Worm (Caenorhabditis elegans) whole organism, early embryonic: ENCODE data around the gene max-2.

ENCODE experiments used
- B0310.2 ChIP-seq: sonication (generic microtip); optimal IDR thresholded peaks from 2 replicates; lab custom pipeline; 2016; ENCODE audit warnings: mild to moderate bottlenecking, missing genetic modification characterization, missing compliant biosample characterization
- F13C5.2 ChIP-seq: sonication (generic microtip); optimal IDR thresholded peaks from 2 replicates; lab custom pipeline; 2017; ENCODE audit warnings: mild to moderate bottlenecking, missing genetic modification characterization, inconsistent platforms, missing compliant biosample characterization
- aly-1 ChIP-seq: sonication (generic microtip); optimal IDR thresholded peaks from 2 replicates; lab custom pipeline; 2016; ENCODE audit warnings: missing genetic modification characterization, missing compliant biosample characterization
- ama-1 ChIP-seq: fragments of 150-350 bp; optimal IDR thresholded peaks from 2 replicates; lab custom pipeline; 2014
- ceh-13 ChIP-seq: fragments of 200-800 bp; sonication (Bioruptor generic); optimal IDR thresholded peaks from 2 replicates; lab custom pipeline; 2018; ENCODE audit warnings: mild to moderate bottlenecking, missing genetic modification characterization, missing compliant biosample characterization
- ceh-36 ChIP-seq: sonication (generic microtip); optimal IDR thresholded peaks from 2 replicates; lab custom pipeline; 2016; ENCODE audit warnings: missing genetic modification characterization, inconsistent platforms, missing compliant biosample characterization
- ets-7 ChIP-seq: sonication (generic microtip); optimal IDR thresholded peaks from 2 replicates; lab custom pipeline; 2016; ENCODE audit warnings: missing genotype, missing genetic modification characterization, missing compliant biosample characterization
- flt-1 ChIP-seq: fragments of 200-800 bp; sonication (Bioruptor generic); IDR thresholded peaks from 2 replicates; pipeline ENCODE4 v1.3.6; 2022; ENCODE audit warnings: missing genetic modification characterization, missing compliant biosample characterization
- hmbx-1 ChIP-seq: sonication (generic microtip); optimal IDR thresholded peaks from 2 replicates; lab custom pipeline; 2016; ENCODE audit warnings: mild to moderate bottlenecking, missing genetic modification characterization, missing compliant biosample characterization
- hmg-4 ChIP-seq: fragments of 200-800 bp; sonication (Bioruptor generic); optimal IDR thresholded peaks from 2 replicates; lab custom pipeline; 2018; ENCODE audit warnings: mild to moderate bottlenecking, missing genetic modification characterization, missing compliant biosample characterization
- hnd-1 ChIP-seq: sonication (generic microtip); optimal IDR thresholded peaks from 2 replicates; lab custom pipeline; 2016; ENCODE audit warnings: missing genetic modification characterization, missing compliant biosample characterization
- pes-1 ChIP-seq: fragments of 200-800 bp; sonication (Bioruptor generic); IDR thresholded peaks from 2 replicates; pipeline ENCODE4 v1.3.6; 2022; ENCODE audit warnings: missing genetic modification reagents, missing genetic modification characterization, missing compliant biosample characterization
- scrt-1 ChIP-seq: fragments of 200-800 bp; sonication (Bioruptor generic); IDR thresholded peaks from 2 replicates; pipeline ENCODE4 v1.3.6; 2022; ENCODE audit warnings: missing genetic modification characterization, missing compliant biosample characterization
- sea-1 ChIP-seq: fragments of 200-800 bp; sonication (Bioruptor generic); conservative IDR thresholded peaks from 2 replicates; pipeline ENCODE4 v1.3.6; 2022; ENCODE audit warnings: missing genetic modification characterization, missing compliant biosample characterization
- tbx-11 ChIP-seq: fragments of 200-800 bp; sonication (Bioruptor generic); IDR thresholded peaks from 2 replicates; pipeline ENCODE4 v1.3.6; 2022; ENCODE audit warnings: missing genetic modification characterization, missing compliant biosample characterization
- tbx-37 ChIP-seq: fragments of 200-800 bp; sonication (Bioruptor generic); conservative IDR thresholded peaks from 2 replicates; pipeline ENCODE4 v1.3.6; 2022; ENCODE audit warnings: missing genetic modification reagents, missing genetic modification characterization, missing compliant biosample characterization
- tra-4 ChIP-seq: sonication (generic microtip); optimal IDR thresholded peaks from 2 replicates; lab custom pipeline; 2017; ENCODE audit warnings: missing genetic modification characterization, missing compliant biosample characterization

The max-2 gene

ce11 chrII:12992980-12993379, 32.7 kb downstream of the max-2 start:
- no peak for TF ChIP-seq aly-1
- peak; percentile 61 for TF ChIP-seq ama-1 (lab: Kevin White, UChicago)

- no peak for TF ChIP-seq sea-1
- TF ChIP-seq tbx-11 (GFP tag; lab: Robert Waterston, UW), result no peak
- no peak for TF ChIP-seq scrt-1
- no peak for TF ChIP-seq flt-1 (GFP tag; lab: Robert Waterston, UW)
- TF ChIP-seq ceh-13 (GFP tag; lab: Kevin White, UChicago), result no peak
- no peak for TF ChIP-seq hnd-1 (tag; lab: Kevin White, UChicago)
- no peak for TF ChIP-seq ceh-36 (tag; lab: Kevin White, UChicago)
- no peak for TF ChIP-seq hmg-4 (GFP tag; lab: Kevin White, UChicago)
- no peak; the same call in 1 of the 2 replicates for TF ChIP-seq pes-1 (GFP tag; lab: Robert Waterston, UW)
- no peak for TF ChIP-seq F13C5.2
- no peak for TF ChIP-seq hmbx-1 (tag; lab: Kevin White, UChicago)
- no peak for TF ChIP-seq ama-1 (lab: Kevin White, UChicago)
- TF ChIP-seq B0310.2 (tag; lab: Kevin White, UChicago), result no peak
- no peak for TF ChIP-seq ets-7 (tag; lab: Kevin White, UChicago)
- no peak for TF ChIP-seq tra-4
- no peak for TF ChIP-seq tbx-37
- TF ChIP-seq aly-1, result no peak
Observed at ce11 chrII:12992193-12992592, 33.5 kb downstream of the max-2 start.

- TF ChIP-seq aly-1 (no peak), ama-1 (lab: Kevin White, UChicago) (no peak), scrt-1 (no peak), pes-1 (GFP tag; lab: Robert Waterston, UW) (no peak), sea-1 (no peak)
Observed at ce11 chrII:12991594-12991993, 34.0 kb downstream of the max-2 start.

- TF ChIP-seq hmbx-1 (tag; lab: Kevin White, UChicago), result no peak
- no peak for TF ChIP-seq ama-1 (lab: Kevin White, UChicago)
- TF ChIP-seq ceh-36 (tag; lab: Kevin White, UChicago), result no peak
- no peak for TF ChIP-seq hmg-4 (GFP tag; lab: Kevin White, UChicago)
- no peak for TF ChIP-seq aly-1
- no peak for TF ChIP-seq F13C5.2
- TF ChIP-seq ets-7 (tag; lab: Kevin White, UChicago), result no peak
- TF ChIP-seq hnd-1 (tag; lab: Kevin White, UChicago), result no peak
- no peak for TF ChIP-seq B0310.2 (tag; lab: Kevin White, UChicago)
- TF ChIP-seq tra-4, result no peak
- TF ChIP-seq flt-1 (GFP tag; lab: Robert Waterston, UW), result no peak
- no peak for TF ChIP-seq pes-1 (GFP tag; lab: Robert Waterston, UW)
- no peak for TF ChIP-seq ceh-13 (GFP tag; lab: Kevin White, UChicago)
- TF ChIP-seq scrt-1, result no peak
- no peak for TF ChIP-seq sea-1
- TF ChIP-seq tbx-37, result no peak
- no peak for TF ChIP-seq tbx-11 (GFP tag; lab: Robert Waterston, UW)
Observed at ce11 chrII:12990964-12991593, 34.6 kb downstream of the max-2 start.

- TF ChIP-seq sea-1, result no peak
- no peak for TF ChIP-seq ets-7 (tag; lab: Kevin White, UChicago)
- TF ChIP-seq tbx-37, result no peak
- no peak for TF ChIP-seq F13C5.2
- TF ChIP-seq aly-1, result no peak
- TF ChIP-seq tbx-11 (GFP tag; lab: Robert Waterston, UW), result no peak
- no peak for TF ChIP-seq hmbx-1 (tag; lab: Kevin White, UChicago)
- TF ChIP-seq ceh-36 (tag; lab: Kevin White, UChicago), result no peak
- no peak for TF ChIP-seq tra-4
- TF ChIP-seq flt-1 (GFP tag; lab: Robert Waterston, UW), result no peak
- no peak for TF ChIP-seq ama-1 (lab: Kevin White, UChicago)
- TF ChIP-seq hmg-4 (GFP tag; lab: Kevin White, UChicago), result no peak
- no peak for TF ChIP-seq pes-1 (GFP tag; lab: Robert Waterston, UW)
- no peak for TF ChIP-seq ceh-13 (GFP tag; lab: Kevin White, UChicago)
- no peak for TF ChIP-seq scrt-1
- TF ChIP-seq B0310.2 (tag; lab: Kevin White, UChicago), result no peak
- TF ChIP-seq hnd-1 (tag; lab: Kevin White, UChicago), result no peak
Observed at ce11 chrII:12990191-12990590, 35.5 kb downstream of the max-2 start.

- peak; percentile 44 for TF ChIP-seq hmg-4 (GFP tag; lab: Kevin White, UChicago)
- TF ChIP-seq hmbx-1 (tag; lab: Kevin White, UChicago), result no peak
Observed at ce11 chrII:12987799-12988198, 37.8 kb downstream of the max-2 start.

- peak; percentile 32; the same call in 1 of the 2 replicates for TF ChIP-seq pes-1 (GFP tag; lab: Robert Waterston, UW)
- no peak for TF ChIP-seq hmbx-1 (tag; lab: Kevin White, UChicago)
Observed at ce11 chrII:12985813-12986212, 39.8 kb downstream of the max-2 start.

- TF ChIP-seq hnd-1 (tag; lab: Kevin White, UChicago) (no peak), ets-7 (tag; lab: Kevin White, UChicago) (no peak), pes-1 (GFP tag; lab: Robert Waterston, UW) (no peak), ceh-13 (GFP tag; lab: Kevin White, UChicago) (no peak), flt-1 (GFP tag; lab: Robert Waterston, UW) (no peak), sea-1 (no peak), tra-4 (no peak), B0310.2 (tag; lab: Kevin White, UChicago) (no peak), aly-1 (no peak), hmbx-1 (tag; lab: Kevin White, UChicago) (no peak), tbx-11 (GFP tag; lab: Robert Waterston, UW) (no peak), F13C5.2 (no peak)
Observed at ce11 chrII:12984709-12985108, 40.9 kb downstream of the max-2 start.
